Worm (Caenorhabditis elegans): Measurements from ENCODE around the gene K08C7.6.
A peak's percentile ranks its signal among the peaks of the same experiment; 100 is the strongest.

The K08C7.6 gene

DNA sequence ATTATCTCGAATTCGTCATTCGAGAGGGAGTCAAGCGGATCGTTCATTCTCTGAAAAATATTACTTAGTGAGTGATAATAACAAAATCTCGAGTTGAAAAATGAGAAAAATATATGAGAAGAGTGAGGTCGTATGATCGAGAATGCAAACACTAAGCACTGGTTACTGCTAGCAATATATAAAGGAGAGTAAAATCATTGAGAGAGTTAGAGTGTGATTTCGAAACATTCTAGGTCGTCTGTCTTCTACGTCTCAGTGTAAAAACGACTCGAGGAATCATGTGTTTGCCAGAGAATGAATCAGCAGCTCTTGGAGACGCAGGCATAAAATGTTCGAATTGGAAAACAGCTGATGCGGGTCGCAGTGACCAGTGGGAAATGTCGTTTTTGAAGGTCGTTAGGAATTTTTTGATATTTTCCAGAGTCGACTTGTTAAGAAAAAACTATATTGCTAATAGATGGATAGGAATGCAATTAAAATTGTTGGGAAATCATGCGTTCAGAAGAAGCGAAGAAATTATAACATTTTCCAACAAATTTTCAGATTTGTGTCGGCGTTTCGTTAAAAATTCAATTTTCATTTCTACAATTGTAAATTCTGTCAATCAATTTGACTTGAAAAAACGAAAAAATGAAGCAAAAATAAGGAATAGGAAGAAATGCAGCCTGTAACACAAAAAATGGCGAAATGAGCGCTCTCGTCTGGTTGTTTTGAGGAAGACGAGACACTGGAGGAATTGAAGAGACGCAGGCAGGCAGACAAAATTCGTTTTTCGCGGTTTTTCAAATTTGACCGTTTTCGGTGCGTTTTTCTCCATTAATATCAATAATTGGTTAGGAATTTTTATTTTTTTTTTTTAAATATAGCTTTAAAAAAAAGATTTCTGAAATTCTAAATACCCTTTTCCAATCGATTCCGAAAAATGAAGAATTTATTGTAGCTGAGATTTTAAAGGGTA lies 11.6 kb upstream of the K08C7.6 start, which contains the start of gene allo-1 (continued):
- TF ChIP-seq jun-1 (tag; optimal IDR thresholded peaks at IDR 0.05) (peak; percentile 84), nhr-77 (tag; optimal IDR thresholded peaks at IDR 0.05) (peak; percentile 32), isw-1 (GFP tag; IDR thresholded peaks at IDR 0.05) (peak; percentile 7; the same call in 1 of the 2 replicates), hlh-17 (GFP tag; optimal IDR thresholded peaks at IDR 0.05; ENCODE audit: borderline replicate concordance) (no peak), elt-3 (tag; optimal IDR thresholded peaks at IDR 0.05) (peak in 2 of 6 experiments; percentile 46 to 77), unc-30 (tag; optimal IDR thresholded peaks at IDR 0.05) (no peak), rnt-1 (tag; optimal IDR thresholded peaks at IDR 0.05) (peak; percentile 80), F16B12.6 (tag; optimal IDR thresholded peaks at IDR 0.05) (no peak), sox-4 (tag; optimal IDR thresholded peaks at IDR 0.05) (no peak), ceh-90 (tag; optimal IDR thresholded peaks at IDR 0.05) (no peak), swsn-7 (tag; optimal IDR thresholded peaks at IDR 0.05) (peak; percentile 44), fkh-10 (GFP tag; optimal IDR thresholded peaks at IDR 0.05) (no peak), ets-5 (GFP tag; IDR thresholded peaks at IDR 0.05) (no peak), sptf-1 (tag; optimal IDR thresholded peaks at IDR 0.05) (no peak), pag-3 (tag; optimal IDR thresholded peaks at IDR 0.05; ENCODE audit: borderline replicate concordance, insufficient read depth) (peak; percentile 48), zip-4 (GFP tag; optimal IDR thresholded peaks at IDR 0.05) (peak; percentile 2), C16A3.4 (tag; optimal IDR thresholded peaks at IDR 0.05) (peak; percentile 72), unc-98 (GFP tag; IDR thresholded peaks at IDR 0.05) (0 out of 2 replicates have a peak, but pooled peaks have one; percentile 32), efl-3 (GFP tag; optimal IDR thresholded peaks at IDR 0.05) (no peak), nhr-47 (tag; optimal IDR thresholded peaks at IDR 0.05) (peak; percentile 53), hpl-2 (GFP tag; optimal IDR thresholded peaks at IDR 0.05) (peak; percentile 52), lin-15B (tag; optimal IDR thresholded peaks at IDR 0.05) (no peak), lir-3 (tag; optimal IDR thresholded peaks at IDR 0.05; ENCODE audit: poor library complexity) (peak; percentile 40), skn-1 (tag; optimal IDR thresholded peaks at IDR 0.05) (peak; percentile 71), nhr-20 (tag; optimal IDR thresholded peaks at IDR 0.05) (peak; percentile 86), snpc-4 (tag; optimal IDR thresholded peaks at IDR 0.05) (peak; percentile 66), ztf-11 (tag; optimal IDR thresholded peaks at IDR 0.05) (no peak), snu-23 (GFP tag; optimal IDR thresholded peaks at IDR 0.05) (peak; percentile 75), ceh-88 (GFP tag; IDR thresholded peaks at IDR 0.05) (no peak), ceh-8 (GFP tag; optimal IDR thresholded peaks at IDR 0.05) (no peak), aly-2 (tag; optimal IDR thresholded peaks at IDR 0.05) (no peak), dsc-1 (tag; optimal IDR thresholded peaks at IDR 0.05) (no peak), lin-39 (tag; optimal IDR thresholded peaks at IDR 0.05) (no peak)

DNA sequence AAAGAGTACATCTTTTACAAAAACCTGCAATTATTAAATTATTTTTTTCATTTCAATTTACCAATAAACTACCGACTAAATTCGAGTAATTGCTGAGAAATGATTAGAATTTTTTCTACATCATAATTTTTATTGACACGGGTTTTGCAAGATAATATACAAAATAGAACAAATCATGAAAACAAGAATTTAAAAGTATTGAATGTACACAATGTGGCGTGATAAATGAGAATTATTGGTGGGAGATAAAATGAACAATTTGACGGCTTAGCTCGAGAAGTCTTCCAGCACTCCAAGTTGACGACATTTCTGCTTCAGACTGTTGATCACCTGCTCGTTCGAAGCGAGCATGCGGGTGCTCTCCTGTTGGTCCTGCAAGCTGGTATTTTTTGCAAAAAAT lies 9.5 kb upstream of the K08C7.6 start, which contains the start of gene R102.4:
TSS of gene R102.4 (minus strand) at position 101 of the 400 bp plus-strand sequence.
- TF ChIP-seq jun-1 (tag; optimal IDR thresholded peaks at IDR 0.05): no peak
- TF ChIP-seq tbx-2 (tag; optimal IDR thresholded peaks at IDR 0.05): no peak
- no peak for TF ChIP-seq lsy-2 (tag; optimal IDR thresholded peaks at IDR 0.05)
- TF ChIP-seq zag-1 (tag; optimal IDR thresholded peaks at IDR 0.05): no peak
- TF ChIP-seq nhr-28 (tag; optimal IDR thresholded peaks at IDR 0.05): no peak
- no peak for TF ChIP-seq dsc-1 (tag; optimal IDR thresholded peaks at IDR 0.05)
- no peak for TF ChIP-seq nhr-77 (tag; optimal IDR thresholded peaks at IDR 0.05)
- TF ChIP-seq unc-130 (tag; optimal IDR thresholded peaks at IDR 0.05): no peak
- TF ChIP-seq nhr-20 (tag; optimal IDR thresholded peaks at IDR 0.05): no peak
- TF ChIP-seq hpl-2 (GFP tag; optimal IDR thresholded peaks at IDR 0.05): no peak
- no peak for TF ChIP-seq pax-3 (tag; optimal IDR thresholded peaks at IDR 0.05)
- TF ChIP-seq aha-1 (tag; optimal IDR thresholded peaks at IDR 0.05): no peak
- no peak for TF ChIP-seq fkh-4 (tag; optimal IDR thresholded peaks at IDR 0.05; ENCODE audit: borderline replicate concordance)
- TF ChIP-seq unc-62 (GFP tag; optimal IDR thresholded peaks at IDR 0.05): no peak
